Worm (Caenorhabditis elegans) whole organism, L4 larva: ENCODE measurements around the gene Y54F10BM.22.

ENCODE experiments used
- aly-2 ChIP-seq: sonication (generic microtip); optimal IDR thresholded peaks from 2 replicates; lab custom pipeline; 2018; ENCODE audit warnings: missing biosample characterization, missing genetic modification characterization
- nhr-6 ChIP-seq: fragments of 150-350 bp; optimal IDR thresholded peaks from 2 replicates; lab custom pipeline; 2014; ENCODE audit warnings: missing biosample characterization, missing genetic modification characterization
- set-16 ChIP-seq: fragments of 200-800 bp; sonication (Bioruptor generic); IDR thresholded peaks from 2 replicates; pipeline ENCODE4 v1.3.6; 2022; ENCODE audit warnings: missing genetic modification reagents, missing genetic modification characterization, missing compliant biosample characterization
- tra-1 ChIP-seq: fragments of 200-800 bp; sonication (Bioruptor generic); IDR thresholded peaks from 2 replicates; pipeline ENCODE4 v1.3.6; 2022; ENCODE audit warnings: missing genetic modification reagents, missing genetic modification characterization, missing compliant biosample characterization

DNA sequence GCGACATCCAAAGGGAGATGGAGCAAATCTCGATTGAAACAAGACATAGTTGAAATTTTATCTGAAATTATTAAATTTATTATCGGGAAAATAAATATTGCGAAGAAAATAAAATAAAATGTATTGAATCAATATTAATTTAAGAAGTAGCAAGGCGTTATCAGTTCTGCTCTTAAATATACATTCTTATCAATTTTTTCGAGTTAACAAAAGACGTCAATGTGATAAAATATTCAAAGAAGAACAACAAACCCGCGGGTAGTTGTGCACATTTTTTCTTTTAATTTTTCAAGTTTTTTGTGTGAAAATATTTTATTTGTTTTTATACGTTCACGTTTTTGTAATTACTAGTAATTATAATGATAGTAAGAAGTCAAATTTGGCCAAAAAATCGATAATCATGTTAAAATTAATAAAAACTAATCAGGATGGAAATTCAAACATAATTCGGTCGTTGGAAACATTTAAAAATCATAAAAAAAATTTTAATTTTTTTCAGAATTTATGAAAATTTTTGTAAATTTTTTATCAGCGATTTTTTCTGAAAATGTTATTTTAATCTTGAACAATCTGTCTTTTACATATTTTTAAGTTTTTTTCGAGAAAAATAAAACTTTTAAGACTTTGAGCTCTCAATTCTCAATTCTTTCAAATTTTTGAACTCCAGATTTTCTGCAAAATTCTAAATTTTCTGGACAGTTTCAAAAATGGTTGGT lies 14.6 kb upstream of the Y54F10BM.22 start, which contains the start of gene fbxa-9:
- TF ChIP-seq nhr-6 (tag; lab: Kevin White, UChicago): no peak
- TF ChIP-seq set-16: no peak
- TF ChIP-seq aly-2: no peak
- TF ChIP-seq tra-1 (GFP tag; lab: Robert Waterston, UW): no peak
